Worm (Caenorhabditis elegans) whole organism, mixed stage, embryonic: Measurements from ENCODE around the gene bath-2.
A peak's percentile ranks its signal among the peaks of the same experiment; 100 is the strongest.
"Not testable (repeated sequence)": the region's sequence is repeated elsewhere in the genome, so short reads cannot be mapped to it uniquely, and the experiment has no call there.

Experiments used
- M03D4.4 ChIP-seq: sonication (generic microtip); optimal IDR thresholded peaks from 2 replicates; lab custom pipeline; 2017; ENCODE audit warnings: mild to moderate bottlenecking, missing genetic modification characterization, missing compliant biosample characterization
- bed-3 ChIP-seq: fragments of 200-800 bp; sonication (Bioruptor generic); optimal IDR thresholded peaks from 3 replicates; lab custom pipeline; 2018; ENCODE audit warnings: mild to moderate bottlenecking, missing genetic modification characterization, moderate library complexity, missing compliant biosample characterization
- blmp-1 ChIP-seq: fragments of 150-350 bp; optimal IDR thresholded peaks from 2 replicates; lab custom pipeline; 2014; ENCODE audit warnings: missing biosample characterization, missing genetic modification characterization
- ceh-43 ChIP-seq: fragments of 200-800 bp; sonication (Bioruptor generic); optimal IDR thresholded peaks from 2 replicates; lab custom pipeline; 2018; ENCODE audit warnings: mild to moderate bottlenecking, missing genetic modification characterization, moderate library complexity, missing compliant biosample characterization
- ceh-83 ChIP-seq: fragments of 200-800 bp; sonication (Bioruptor generic); optimal IDR thresholded peaks from 2 replicates; lab custom pipeline; 2018; ENCODE audit warnings: mild to moderate bottlenecking, missing genetic modification characterization, missing compliant biosample characterization
- elt-1 ChIP-seq: sonication (generic microtip); optimal IDR thresholded peaks from 2 replicates; lab custom pipeline; 2017; ENCODE audit warnings: missing genetic modification characterization, mild to moderate bottlenecking, missing compliant biosample characterization, antibody characterized with exemption, moderate library complexity, borderline replicate concordance; ENCODE audit not compliant: insufficient read depth
- elt-3 ChIP-seq: fragments of 150-350 bp; optimal IDR thresholded peaks from 2 replicates; lab custom pipeline; 2014; ENCODE audit warnings: missing biosample characterization, missing genetic modification characterization
- flh-1 ChIP-seq: fragments of 200-800 bp; sonication (Bioruptor generic); optimal IDR thresholded peaks from 2 replicates; lab custom pipeline; 2018; ENCODE audit warnings: mild to moderate bottlenecking, missing genetic modification characterization, moderate library complexity, missing compliant biosample characterization
- ham-2 ChIP-seq: fragments of 200-800 bp; sonication (Bioruptor generic); optimal IDR thresholded peaks from 2 replicates; lab custom pipeline; 2018; ENCODE audit warnings: mild to moderate bottlenecking, missing genetic modification characterization, missing compliant biosample characterization
- lin-13 ChIP-seq: fragments of 150-350 bp; optimal IDR thresholded peaks from 2 replicates; lab custom pipeline; 2014; ENCODE audit warnings: missing biosample characterization, missing genetic modification characterization
- lin-32 ChIP-seq: fragments of 200-800 bp; sonication (Bioruptor generic); optimal IDR thresholded peaks from 2 replicates; lab custom pipeline; 2018; ENCODE audit warnings: mild to moderate bottlenecking, missing genetic modification characterization, missing compliant biosample characterization
- lsy-2 ChIP-seq: fragments of 150-350 bp; optimal IDR thresholded peaks from 2 replicates; lab custom pipeline; 2014; ENCODE audit warnings: missing biosample characterization, missing genetic modification characterization
- mab-5 ChIP-seq: fragments of 150-350 bp; optimal IDR thresholded peaks from 2 replicates; lab custom pipeline; 2014; ENCODE audit warnings: missing biosample characterization, missing genetic modification characterization
- mep-1 ChIP-seq: fragments of 150-350 bp; optimal IDR thresholded peaks from 2 replicates; lab custom pipeline; 2017; ENCODE audit warnings: missing biosample characterization, missing genetic modification reagents, missing genetic modification characterization, inconsistent platforms
- mls-2 ChIP-seq: sonication (generic microtip); optimal IDR thresholded peaks from 2 replicates; lab custom pipeline; 2016; ENCODE audit warnings: mild to moderate bottlenecking, missing genetic modification characterization, moderate library complexity, missing compliant biosample characterization
- nhr-237 ChIP-seq: fragments of 150-350 bp; optimal IDR thresholded peaks from 2 replicates; lab custom pipeline; 2014; ENCODE audit warnings: missing biosample characterization, missing genetic modification characterization
- nhr-28 ChIP-seq: fragments of 150-350 bp; optimal IDR thresholded peaks from 2 replicates; lab custom pipeline; 2014; ENCODE audit warnings: missing biosample characterization, missing genetic modification characterization
- nhr-76 ChIP-seq: sonication (generic microtip); optimal IDR thresholded peaks from 2 replicates; lab custom pipeline; 2017; ENCODE audit warnings: missing biosample characterization, missing genetic modification characterization
- pha-4 ChIP-seq: fragments of 150-350 bp; optimal IDR thresholded peaks from 2 replicates; lab custom pipeline; 2018; ENCODE audit warnings: missing biosample characterization, missing genetic modification reagents, missing genetic modification characterization
- sem-2 ChIP-seq: fragments of 200-800 bp; sonication (Bioruptor generic); optimal IDR thresholded peaks from 2 replicates; lab custom pipeline; 2018; ENCODE audit warnings: mild to moderate bottlenecking, missing genetic modification characterization, missing compliant biosample characterization
- snpc-4 ChIP-seq: fragments of 150-350 bp; optimal IDR thresholded peaks from 2 replicates; lab custom pipeline; 2014; ENCODE audit warnings: missing biosample characterization, missing genetic modification characterization
- sptf-1 ChIP-seq: sonication (generic microtip); optimal IDR thresholded peaks from 2 replicates; lab custom pipeline; 2017; ENCODE audit warnings: mild to moderate bottlenecking, missing genetic modification characterization, moderate library complexity, missing compliant biosample characterization
- tbx-8 ChIP-seq: fragments of 200-800 bp; sonication (Bioruptor generic); optimal IDR thresholded peaks from 2 replicates; lab custom pipeline; 2018; ENCODE audit warnings: mild to moderate bottlenecking, missing genetic modification characterization, moderate library complexity, missing compliant biosample characterization
- unc-120 ChIP-seq: sonication (generic microtip); optimal IDR thresholded peaks from 2 replicates; lab custom pipeline; 2017; ENCODE audit warnings: missing genetic modification characterization, missing compliant biosample characterization; ENCODE audit not compliant: poor library complexity, severe bottlenecking
- unc-39 ChIP-seq: fragments of 150-350 bp; optimal IDR thresholded peaks from 2 replicates; lab custom pipeline; 2014; ENCODE audit warnings: missing biosample characterization, missing genetic modification characterization
- unc-62 ChIP-seq: fragments of 150-350 bp; optimal IDR thresholded peaks from 2 replicates; lab custom pipeline; 2014; ENCODE audit warnings: missing biosample characterization, missing genetic modification reagents, missing genetic modification characterization
- zip-8 ChIP-seq: fragments of 150-350 bp; optimal IDR thresholded peaks from 2 replicates; lab custom pipeline; 2014; ENCODE audit warnings: missing biosample characterization, missing genetic modification characterization
- ztf-11 ChIP-seq: fragments of 150-350 bp; optimal IDR thresholded peaks from 2 replicates; lab custom pipeline; 2014; ENCODE audit warnings: missing biosample characterization, missing genetic modification characterization

bath-2 gene

DNA sequence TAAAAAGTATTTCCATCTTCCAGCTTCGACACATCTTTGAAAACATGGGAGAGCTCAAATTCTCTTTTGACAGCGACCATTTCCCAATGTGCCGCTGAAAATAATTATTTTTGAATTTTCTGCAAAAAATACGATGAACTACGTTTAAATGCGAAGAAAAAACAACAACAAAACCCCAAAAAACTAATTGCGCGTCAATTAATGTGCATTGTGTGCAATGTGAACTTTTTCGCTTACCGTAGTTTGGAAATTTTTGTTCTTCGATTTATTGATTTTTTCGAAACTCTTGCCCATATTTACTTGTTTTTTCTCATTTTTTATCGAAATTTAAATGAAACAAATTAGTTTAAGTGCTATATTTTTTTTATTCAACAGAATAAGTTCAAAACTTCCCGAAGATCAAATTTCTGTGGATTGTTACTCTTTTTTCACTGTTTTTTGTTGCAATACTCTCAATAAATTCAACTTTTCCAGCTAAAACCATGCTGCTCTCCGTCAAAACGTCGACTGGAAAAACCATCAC, at the start of gene bath-2, which contains the start of gene F52C6.4:
Gene bath-2, minus strand, starts transcription at position 101 of the 523 bp plus-strand sequence.
Gene F52C6.4, plus strand, starts transcription at position 473 of the 523 bp plus-strand sequence.
- TF ChIP-seq lsy-2 (tag; lab: Kevin White, UChicago) = no peak
- no peak for TF ChIP-seq tbx-8
- no peak for TF ChIP-seq bed-3 (GFP tag; lab: Kevin White, UChicago)
- no peak for TF ChIP-seq mab-5 (tag; lab: Kevin White, UChicago)
- TF ChIP-seq ceh-43 = no peak
- no peak for TF ChIP-seq nhr-76 (tag; lab: Kevin White, UChicago)
- no peak for TF ChIP-seq unc-39 (tag; lab: Kevin White, UChicago)
- TF ChIP-seq lin-32 (GFP tag; lab: Kevin White, UChicago) = no peak
- no peak for TF ChIP-seq sptf-1 (tag; lab: Kevin White, UChicago)

DNA sequence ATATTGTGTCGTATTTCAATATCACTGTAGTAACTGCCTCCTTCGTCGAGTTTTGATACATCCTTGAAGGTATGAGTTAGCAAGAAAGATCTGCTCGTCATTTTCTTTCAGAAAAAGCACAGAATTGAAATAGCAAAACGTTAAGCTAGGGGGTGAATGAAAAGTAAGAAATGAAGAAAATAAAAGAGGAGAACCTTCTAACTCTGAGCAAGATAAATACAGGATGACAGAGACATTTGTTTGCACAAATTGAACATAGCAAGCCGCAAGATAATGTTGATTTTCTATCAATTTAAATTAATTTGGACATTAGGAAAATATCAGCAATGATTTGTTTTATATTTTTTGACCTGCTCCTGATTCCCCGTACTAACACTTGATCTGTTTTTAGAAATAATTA, 33.0 kb upstream of the bath-2 start, which contains the start of gene math-49:
Gene math-49, minus strand, starts transcription at position 101 of the 400 bp plus-strand sequence.
- TF ChIP-seq nhr-237 (tag; lab: Kevin White, UChicago); elt-3 (tag; lab: Kevin White, UChicago); ceh-83 (GFP tag; lab: Kevin White, UChicago): not testable (repeated sequence)

DNA sequence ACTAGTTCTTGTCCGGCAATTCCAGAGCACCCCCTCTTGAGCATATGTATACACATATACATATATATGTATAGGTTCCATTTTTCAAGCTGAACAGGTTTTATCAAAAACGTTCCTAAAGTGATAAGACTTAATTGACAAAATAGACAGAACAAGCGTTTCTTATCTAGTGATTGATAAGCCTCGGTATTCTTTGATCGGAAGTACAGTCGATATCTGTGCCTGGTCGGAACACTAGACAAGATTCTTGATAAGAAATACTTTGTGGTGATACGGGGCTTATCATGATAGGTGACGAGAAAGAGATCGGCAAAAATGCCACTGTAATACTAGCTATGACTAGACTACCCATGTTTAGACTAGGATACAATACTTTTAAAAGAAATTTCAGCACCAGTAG, 26.6 kb upstream of the bath-2 start:
- TF ChIP-seq mep-1 = no peak
- TF ChIP-seq elt-3 (tag; lab: Kevin White, UChicago) = peak; percentile 70

DNA sequence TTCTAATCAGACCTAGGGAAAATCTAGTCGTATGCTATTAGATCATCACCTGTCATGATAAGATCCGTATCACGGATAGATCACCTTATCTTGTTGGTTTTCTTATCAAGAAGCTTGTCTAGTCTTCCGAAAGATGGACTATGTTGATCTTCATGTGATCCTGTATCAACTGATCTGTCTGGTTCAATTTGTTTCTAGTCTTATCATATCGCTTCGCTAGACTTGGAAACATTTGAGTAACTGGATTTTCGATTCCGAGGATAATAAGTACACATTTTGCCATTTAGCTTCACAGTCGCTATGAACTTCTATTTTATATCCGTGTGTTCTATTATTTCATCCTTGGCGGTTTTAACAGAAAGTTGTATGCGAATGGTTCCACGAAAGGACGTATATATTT, 25.8 kb upstream of the bath-2 start, which contains the start of gene ZK250.2:
Gene ZK250.2, plus strand, starts transcription at position 301 of the 400 bp plus-strand sequence.
- TF ChIP-seq blmp-1, elt-1, ztf-11 (tag; lab: Kevin White, UChicago): not testable (repeated sequence)

DNA sequence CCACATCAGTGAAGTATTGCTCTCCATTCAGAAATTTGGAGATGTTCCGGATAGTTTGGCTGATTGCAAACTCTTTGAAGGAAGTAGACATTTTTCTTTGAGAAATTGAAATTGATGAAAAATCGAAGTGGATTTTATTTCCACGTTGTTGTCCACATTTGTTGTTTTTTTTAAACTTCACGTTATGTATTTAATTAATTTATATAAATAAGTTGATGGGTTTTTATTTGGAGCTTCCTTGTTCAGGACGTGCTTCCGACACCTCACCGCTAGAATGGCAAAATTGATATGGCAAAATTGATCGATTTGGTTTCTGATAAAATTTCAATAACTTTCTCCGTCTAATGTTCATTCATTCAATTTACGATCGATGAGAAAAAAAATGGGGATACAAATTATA, 23.9 kb upstream of the bath-2 start, which contains the start of gene math-48:
Gene math-48, minus strand, starts transcription at position 101 of the 400 bp plus-strand sequence.
- no peak for TF ChIP-seq bed-3 (GFP tag; lab: Kevin White, UChicago)

DNA sequence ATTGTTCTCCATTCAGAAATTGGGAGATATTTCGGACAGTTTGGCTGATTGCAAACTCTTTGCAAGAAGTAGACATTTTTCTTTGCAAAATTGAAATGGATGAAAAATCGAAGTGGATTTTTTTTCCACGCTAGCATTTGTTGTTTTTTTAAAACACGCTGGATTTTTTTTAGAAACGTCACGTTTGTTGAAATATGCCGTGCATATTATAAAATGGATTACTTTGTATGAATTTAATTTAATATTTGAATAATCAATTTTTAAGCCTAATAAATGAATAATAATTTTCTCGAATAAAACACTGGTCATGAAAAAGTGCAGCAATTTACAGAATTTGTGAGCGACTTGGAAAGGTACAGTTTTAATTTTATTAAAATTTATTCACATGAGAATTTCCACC, 22.5 kb upstream of the bath-2 start, which contains the start of gene ZK250.14:
Gene ZK250.14, minus strand, starts transcription at position 101 of the 400 bp plus-strand sequence.
- TF ChIP-seq mls-2 = no peak
- no peak for TF ChIP-seq blmp-1 (tag; lab: Kevin White, UChicago)
- TF ChIP-seq lin-13 (tag; lab: Kevin White, UChicago) = no peak
- no peak for TF ChIP-seq ceh-83 (GFP tag; lab: Kevin White, UChicago)
- TF ChIP-seq nhr-28 = no peak
- no peak for TF ChIP-seq pha-4
- TF ChIP-seq lsy-2 (tag; lab: Kevin White, UChicago) = no peak
- no peak for TF ChIP-seq sptf-1 (tag; lab: Kevin White, UChicago)
- TF ChIP-seq ham-2 (GFP tag; lab: Kevin White, UChicago) = no peak
- no peak for TF ChIP-seq zip-8
- no peak for TF ChIP-seq unc-120 (tag; lab: Kevin White, UChicago)
- no peak for TF ChIP-seq unc-62 (GFP tag; lab: Kevin White, UChicago)
- no peak for TF ChIP-seq flh-1 (GFP tag; lab: Kevin White, UChicago)
- TF ChIP-seq elt-3 (tag; lab: Kevin White, UChicago) = no peak
- TF ChIP-seq ztf-11 (tag; lab: Kevin White, UChicago) = no peak
- TF ChIP-seq sem-2 = no peak
- no peak for TF ChIP-seq snpc-4 (tag; lab: Kevin White, UChicago)
- no peak for TF ChIP-seq elt-1 (tag; lab: Kevin White, UChicago)
- TF ChIP-seq M03D4.4 (tag; lab: Kevin White, UChicago) = no peak
- TF ChIP-seq, all 35 proteins: peak for 0
